Fruit fly (Drosophila melanogaster): Measurements from ENCODE around the gene Efa6.

The Efa6 gene

dm6 chr3R:22636567-22636889, 49.0 kb downstream of the Efa6 start:
- TF ChIP-seq CG7786 (GFP tag; optimal IDR thresholded peaks at IDR 0.05) (no peak), fu2 (GFP tag; optimal IDR thresholded peaks at IDR 0.05) (no peak), lbe (GFP tag; optimal IDR thresholded peaks at IDR 0.05) (peak; percentile 8), sens (GFP tag) (no peak), CG30431 (GFP tag; optimal IDR thresholded peaks at IDR 0.05) (no peak), TFAM (GFP tag; optimal IDR thresholded peaks at IDR 0.05) (no peak), Myb (GFP tag; optimal IDR thresholded peaks at IDR 0.05) (no peak), Fer2 (tag; optimal IDR thresholded peaks at IDR 0.05) (no peak), Jarid2 (GFP tag; optimal IDR thresholded peaks at IDR 0.05) (no peak), YL-1 (GFP tag; optimal IDR thresholded peaks at IDR 0.05) (no peak), CG1792 (GFP tag; optimal IDR thresholded peaks at IDR 0.05) (no peak), D19A (tag; optimal IDR thresholded peaks at IDR 0.05) (no peak), jigr1 (GFP tag; IDR thresholded peaks at IDR 0.05) (no peak), hkb (optimal IDR thresholded peaks at IDR 0.05) (no peak), hkb (GFP tag; IDR thresholded peaks at IDR 0.05) (peak; percentile 24; the same call in 1 of the 2 replicates), slp2 (GFP tag; optimal IDR thresholded peaks at IDR 0.05) (no peak), luna (GFP tag; optimal IDR thresholded peaks at IDR 0.05) (no peak), Dad (GFP tag; optimal IDR thresholded peaks at IDR 0.05) (no peak), CG4328 (GFP tag; optimal IDR thresholded peaks at IDR 0.05) (no peak), Med (GFP tag) (peak; percentile 47), CG10543 (GFP tag; optimal IDR thresholded peaks at IDR 0.05) (no peak), exex (tag; optimal IDR thresholded peaks at IDR 0.05) (no peak), CG14441 (GFP tag; IDR thresholded peaks at IDR 0.05) (no peak), lab (GFP tag; optimal IDR thresholded peaks at IDR 0.05) (no peak), CG2202 (tag; optimal IDR thresholded peaks at IDR 0.05) (no peak), CG3281 (GFP tag; optimal IDR thresholded peaks at IDR 0.05) (no peak), Dek (tag; optimal IDR thresholded peaks at IDR 0.05) (no peak), CG15073 (GFP tag; optimal IDR thresholded peaks at IDR 0.05) (no peak), pho (GFP tag; optimal IDR thresholded peaks at IDR 0.05) (no peak), CG2120 (GFP tag; optimal IDR thresholded peaks at IDR 0.05) (peak; percentile 37), CG8359 (GFP tag; optimal IDR thresholded peaks at IDR 0.05; ENCODE audit: borderline replicate concordance) (no peak), fd3F (GFP tag; optimal IDR thresholded peaks at IDR 0.05) (no peak), Hmr (GFP tag; optimal IDR thresholded peaks at IDR 0.05) (no peak), klu (GFP tag; IDR thresholded peaks at IDR 0.05) (no peak), CG7963 (GFP tag; IDR thresholded peaks at IDR 0.05; ENCODE audit: partially characterized antibody) (no peak), jumu (GFP tag; optimal IDR thresholded peaks at IDR 0.05) (no peak), Trl (optimal IDR thresholded peaks at IDR 0.05) (peak; percentile 24 to 56), Trl (GFP tag; optimal IDR thresholded peaks at IDR 0.05) (no peak), ham (GFP tag; IDR thresholded peaks at IDR 0.05) (no peak), Bgb (GFP tag; IDR thresholded peaks at IDR 0.05; ENCODE audit: partially characterized antibody) (peak; percentile 15; the same call in 1 of the 2 replicates), zfh2 (GFP tag; optimal IDR thresholded peaks at IDR 0.05) (no peak), insv (GFP tag; optimal IDR thresholded peaks at IDR 0.05) (no peak), row (GFP tag; IDR thresholded peaks at IDR 0.05) (peak; percentile 68), slou (GFP tag; optimal IDR thresholded peaks at IDR 0.05) (no peak), CG32532 (GFP tag; IDR thresholded peaks at IDR 0.05) (peak; percentile 39; the same call in 1 of the 2 replicates), CG17328 (GFP tag; IDR thresholded peaks at IDR 0.05) (no peak), zf30C (GFP tag; optimal IDR thresholded peaks at IDR 0.05) (no peak), Hr51 (GFP tag; optimal IDR thresholded peaks at IDR 0.05) (no peak), shn (GFP tag; optimal IDR thresholded peaks at IDR 0.05) (no peak), pfk (GFP tag; optimal IDR thresholded peaks at IDR 0.05) (no peak), CG10431 (GFP tag; optimal IDR thresholded peaks at IDR 0.05) (no peak), HLH4C (GFP tag; IDR thresholded peaks at IDR 0.05; ENCODE audit: partially characterized antibody) (no peak), CG10366 (GFP tag; IDR thresholded peaks at IDR 0.05) (no peak)
